Worm (Caenorhabditis elegans) whole organism, young adult: ENCODE measurements around the gene irld-36.
"Not testable (repeated sequence)": the region's sequence is repeated elsewhere in the genome, so short reads cannot be mapped to it uniquely, and the experiment has no call there.

ENCODE experiments used
- B0019.2 ChIP-seq: fragments of 200-800 bp; sonication (Bioruptor generic); conservative IDR thresholded peaks from 2 replicates; pipeline ENCODE4 v1.3.6; 2022; ENCODE audit warnings: missing genetic modification reagents, missing genetic modification characterization, missing compliant biosample characterization
- F22D6.2 ChIP-seq: sonication (generic microtip); optimal IDR thresholded peaks from 2 replicates; lab custom pipeline; 2016; ENCODE audit warnings: mild to moderate bottlenecking, missing genetic modification characterization, missing compliant biosample characterization
- F49E8.2 ChIP-seq: sonication (generic microtip); optimal IDR thresholded peaks from 3 replicates; lab custom pipeline; 2017; ENCODE audit warnings: missing genetic modification characterization, mild to moderate bottlenecking, missing compliant biosample characterization, antibody characterized with exemption, moderate library complexity; ENCODE audit not compliant: insufficient read depth
- Y53G8AR.9 ChIP-seq: fragments of 200-800 bp; sonication (Bioruptor generic); conservative IDR thresholded peaks from 2 replicates; pipeline ENCODE4 v1.3.6; 2022; ENCODE audit warnings: missing genetic modification reagents, missing genetic modification characterization, missing compliant biosample characterization
- attf-5 ChIP-seq: fragments of 200-800 bp; sonication (Bioruptor generic); optimal IDR thresholded peaks from 2 replicates; lab custom pipeline; 2018; ENCODE audit warnings: mild to moderate bottlenecking, missing genetic modification characterization, missing compliant biosample characterization
- ceh-91 ChIP-seq: fragments of 200-800 bp; sonication (Bioruptor generic); IDR thresholded peaks from 2 replicates; pipeline ENCODE4 v1.3.6; 2022; ENCODE audit warnings: missing genetic modification reagents, missing genetic modification characterization, missing compliant biosample characterization
- dpff-1 ChIP-seq: sonication (generic microtip); optimal IDR thresholded peaks from 2 replicates; lab custom pipeline; 2017; ENCODE audit warnings: mild to moderate bottlenecking, missing genetic modification characterization, missing compliant biosample characterization
- gei-17 ChIP-seq: fragments of 200-800 bp; sonication (Bioruptor generic); optimal IDR thresholded peaks from 2 replicates; lab custom pipeline; 2018; ENCODE audit warnings: mild to moderate bottlenecking, missing genetic modification characterization, missing compliant biosample characterization
- lin-35 ChIP-seq, 3 experiments: fragments of 150-350 bp in 2 of 3; sonication (generic microtip) in 1 of 3; optimal IDR thresholded peaks; 2 replicates each; lab custom pipeline; 2014 to 2018; ENCODE audit warnings: missing biosample characterization in 3 of 3, missing genetic modification characterization in 3 of 3, missing genetic modification reagents in 3 of 3
- lin-54 ChIP-seq: fragments of 200-800 bp; sonication (Bioruptor generic); optimal IDR thresholded peaks from 2 replicates; lab custom pipeline; 2018; ENCODE audit warnings: mild to moderate bottlenecking, missing genetic modification characterization, missing compliant biosample characterization
- unc-130 ChIP-seq: sonication (generic microtip); optimal IDR thresholded peaks from 2 replicates; lab custom pipeline; 2016; ENCODE audit warnings: missing genetic modification reagents, missing genetic modification characterization, missing compliant biosample characterization

- TF ChIP-seq lin-35 (GFP tag; optimal IDR thresholded peaks at IDR 0.05; lab: Kevin White, UChicago); lin-54 (GFP tag; lab: Kevin White, UChicago); attf-5 (GFP tag; lab: Kevin White, UChicago); B0019.2 (GFP tag; lab: Robert Waterston, UW); Y53G8AR.9 (GFP tag; lab: Robert Waterston, UW); ceh-91 (GFP tag; lab: Robert Waterston, UW); unc-130 (GFP tag; lab: Kevin White, UChicago); gei-17 (GFP tag; lab: Kevin White, UChicago); F49E8.2 (tag; lab: Kevin White, UChicago); F22D6.2; dpff-1 (tag; lab: Kevin White, UChicago): not testable (repeated sequence)
These were observed 42.8 kb upstream of the irld-36 start, which contains the start of gene srg-20 for ce11 chrII:1636392-1636791.
